Fruit fly (Drosophila melanogaster) Kc167 (cell line): ENCODE results near the gene CG4393.

Experiments
- Myc ChIP-seq: fragments of >200 bp; optimal IDR thresholded peaks from 2 replicates; lab custom pipeline; 2017; ENCODE audit warnings: missing external identifiers
- Sin3A ChIP-seq: fragments of >200 bp; optimal IDR thresholded peaks from 2 replicates; lab custom pipeline; 2018; ENCODE audit warnings: missing external identifiers
- h ChIP-seq: fragments of >200 bp; optimal IDR thresholded peaks from 3 replicates; lab custom pipeline; 2018; ENCODE audit warnings: missing external identifiers
- insv ChIP-seq: fragments of >200 bp; optimal IDR thresholded peaks from 3 replicates; lab custom pipeline; 2018; ENCODE audit warnings: missing external identifiers
- psq ChIP-seq: fragments of >200 bp; optimal IDR thresholded peaks from 2 replicates; lab custom pipeline; 2017; ENCODE audit warnings: missing external identifiers
- ttk ChIP-seq: sonication (Bioruptor generic); optimal IDR thresholded peaks from 2 replicates; lab custom pipeline; 2017; ENCODE audit warnings: missing external identifiers

CG4393 gene

DNA sequence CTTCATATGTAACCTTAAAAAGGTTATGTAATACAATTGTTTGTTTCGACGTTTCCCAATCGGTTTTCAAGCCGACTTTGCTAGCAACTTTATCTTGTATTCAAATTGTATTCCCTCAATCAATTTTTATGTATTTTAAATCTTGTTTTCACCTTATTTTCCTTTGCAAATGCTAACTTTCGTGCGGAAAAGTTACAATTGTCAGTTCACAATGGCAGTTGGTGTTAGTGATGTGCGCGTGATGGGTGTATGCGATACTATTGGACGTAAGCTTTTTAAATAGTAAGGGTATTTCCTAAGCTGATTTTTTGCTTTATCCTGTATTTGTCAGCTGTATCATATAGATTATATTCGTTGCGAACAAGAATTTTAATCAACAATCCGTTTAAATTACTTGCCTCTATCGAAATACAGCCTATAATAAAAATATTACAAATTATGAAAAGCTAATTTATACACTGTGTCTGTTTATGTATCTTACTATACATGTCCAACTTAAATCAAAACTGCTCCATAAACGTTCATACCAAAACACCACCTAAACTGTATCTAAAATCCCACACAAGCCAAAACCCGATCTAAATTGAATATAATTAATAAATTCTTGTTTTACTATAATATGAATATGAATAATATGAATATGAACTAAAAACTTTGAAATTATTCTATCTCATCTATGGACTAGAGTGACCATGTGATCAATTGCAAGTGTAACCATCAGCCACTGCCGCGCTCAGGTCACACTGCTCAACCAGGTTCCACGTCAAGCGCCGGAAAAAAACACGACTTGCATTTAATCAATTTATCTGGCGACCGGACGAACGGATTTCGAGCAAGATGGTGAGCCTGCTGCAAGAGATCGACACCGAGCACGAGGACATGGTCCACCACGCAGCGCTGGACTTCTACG lies 28.5 kb downstream of the CG4393 start, which contains the start of the genes ATPsynCF6 and Sec13:
Gene ATPsynCF6 (minus strand): TSS at position 236 of the 910 bp plus-strand sequence.
Gene Sec13 (plus strand): TSS at position 450 of the 910 bp plus-strand sequence.
- TF ChIP-seq Sin3A (lab: Kevin White, UChicago), result no peak
- no peak for TF ChIP-seq ttk (lab: Kevin White, UChicago)
- no peak for TF ChIP-seq h (lab: Kevin White, UChicago)
- no peak for TF ChIP-seq insv
- no peak for TF ChIP-seq psq (lab: Kevin White, UChicago)
- TF ChIP-seq Myc (lab: Kevin White, UChicago), result no peak

DNA sequence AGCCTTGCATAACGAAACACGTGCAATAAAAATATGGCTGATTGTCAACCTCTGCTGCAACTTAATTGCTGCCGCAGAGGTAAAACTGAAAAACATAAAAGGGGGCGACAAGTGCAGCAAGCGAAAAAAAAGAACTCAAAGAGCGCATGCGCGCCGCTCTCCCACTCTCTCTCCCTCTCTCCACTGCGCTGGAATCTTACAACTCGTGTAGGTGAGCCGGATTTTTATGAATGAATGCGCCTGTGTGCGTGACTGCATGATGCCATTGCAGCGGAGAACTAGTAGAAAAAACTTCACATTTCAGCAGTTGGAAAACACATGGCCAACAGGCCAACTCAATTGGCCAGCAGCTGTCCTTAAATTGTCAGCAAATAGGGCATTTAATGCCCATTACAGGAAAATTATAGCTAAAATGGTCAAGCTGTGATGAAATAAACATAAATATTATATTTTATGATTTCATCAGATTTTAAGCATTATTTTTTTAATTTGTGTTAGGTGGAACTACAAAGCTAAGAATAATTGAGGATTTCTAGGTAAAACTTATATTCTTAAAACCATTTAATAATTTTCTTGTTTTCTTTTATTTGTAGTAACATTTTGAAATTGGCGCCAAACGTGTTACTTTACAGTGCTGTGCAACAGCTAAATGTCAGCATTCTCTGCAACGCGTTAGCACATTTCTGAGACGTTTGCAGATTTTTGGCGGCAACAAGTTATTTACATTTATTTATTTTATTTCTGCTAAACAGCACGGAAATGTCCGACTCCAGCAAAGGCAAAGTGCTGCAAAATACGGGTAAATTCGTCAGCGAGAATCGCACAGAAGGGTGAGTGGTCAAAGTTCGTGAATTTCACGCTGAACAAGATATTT lies 36.9 kb downstream of the CG4393 start, which contains the start of gene PolE1:
Gene PolE1 (plus strand): TSS at position 697 of the 874 bp plus-strand sequence.
- TF ChIP-seq Sin3A (lab: Kevin White, UChicago) (no peak), insv (no peak), Myc (lab: Kevin White, UChicago) (no peak), h (lab: Kevin White, UChicago) (no peak), psq (lab: Kevin White, UChicago) (no peak), ttk (lab: Kevin White, UChicago) (no peak)

DNA sequence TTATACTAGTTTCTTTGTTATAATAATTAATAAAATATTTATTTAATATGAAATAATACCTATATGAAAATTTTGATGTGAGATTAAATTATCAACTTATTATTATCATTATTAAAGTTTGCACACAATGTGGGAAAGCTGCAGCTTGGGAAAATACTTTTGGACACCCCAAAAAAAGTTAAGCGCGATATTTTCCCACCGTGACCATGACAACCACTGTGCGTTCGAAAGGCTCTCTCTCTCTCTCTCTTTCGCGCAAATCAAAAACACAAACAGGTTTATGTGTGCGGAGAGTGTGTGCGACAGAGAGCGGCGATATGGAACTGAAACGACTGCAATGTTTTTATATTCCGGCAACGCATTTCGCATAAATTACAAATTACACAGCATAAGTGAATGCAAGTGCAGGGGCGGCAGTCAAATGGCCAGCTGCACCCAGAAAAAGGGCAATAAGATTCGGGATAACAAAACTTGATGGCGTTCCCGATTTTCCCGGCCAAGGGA lies 37.6 kb downstream of the CG4393 start:
- no peak for TF ChIP-seq h (lab: Kevin White, UChicago)
- no peak for TF ChIP-seq Myc (lab: Kevin White, UChicago)
- no peak for TF ChIP-seq insv
- TF ChIP-seq Sin3A (lab: Kevin White, UChicago), result no peak
- TF ChIP-seq psq (lab: Kevin White, UChicago), result no peak
- no peak for TF ChIP-seq ttk (lab: Kevin White, UChicago)

DNA sequence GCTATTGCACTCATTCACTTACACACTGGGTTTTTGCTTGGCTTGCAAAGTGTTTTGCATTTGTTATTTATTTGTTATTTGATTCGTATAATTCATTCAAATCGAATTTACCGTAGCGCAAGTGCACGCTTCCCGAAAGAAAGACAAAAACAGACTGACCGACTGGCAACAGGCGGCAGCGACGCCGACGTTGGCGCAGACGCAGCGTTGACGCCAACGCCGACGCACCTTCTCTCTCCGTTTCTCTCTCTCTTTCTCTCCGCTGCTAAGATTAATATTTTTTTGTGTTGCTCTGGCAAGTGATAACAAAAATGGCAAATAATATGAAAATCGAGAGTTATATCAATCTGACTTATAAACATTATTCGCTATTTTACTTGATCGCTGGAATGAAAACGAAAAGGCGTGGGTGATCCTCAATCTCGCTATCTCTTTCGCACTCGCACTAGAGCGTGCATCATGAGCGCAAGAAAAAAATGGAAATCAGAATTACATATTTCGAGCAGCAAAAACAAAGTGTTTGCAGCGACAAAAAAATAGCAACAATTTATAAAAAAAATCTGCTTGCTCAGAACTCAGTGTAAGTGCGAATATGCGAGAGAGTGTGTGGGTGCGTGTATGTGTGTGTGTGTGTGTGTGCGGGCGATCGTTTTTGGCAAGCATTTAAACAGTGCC lies 38.4 kb downstream of the CG4393 start, which contains the start of gene pnt:
Gene pnt (minus strand): TSS at position 161 of the 675 bp plus-strand sequence.
- TF ChIP-seq psq (lab: Kevin White, UChicago) (no peak), h (lab: Kevin White, UChicago) (no peak)

DNA sequence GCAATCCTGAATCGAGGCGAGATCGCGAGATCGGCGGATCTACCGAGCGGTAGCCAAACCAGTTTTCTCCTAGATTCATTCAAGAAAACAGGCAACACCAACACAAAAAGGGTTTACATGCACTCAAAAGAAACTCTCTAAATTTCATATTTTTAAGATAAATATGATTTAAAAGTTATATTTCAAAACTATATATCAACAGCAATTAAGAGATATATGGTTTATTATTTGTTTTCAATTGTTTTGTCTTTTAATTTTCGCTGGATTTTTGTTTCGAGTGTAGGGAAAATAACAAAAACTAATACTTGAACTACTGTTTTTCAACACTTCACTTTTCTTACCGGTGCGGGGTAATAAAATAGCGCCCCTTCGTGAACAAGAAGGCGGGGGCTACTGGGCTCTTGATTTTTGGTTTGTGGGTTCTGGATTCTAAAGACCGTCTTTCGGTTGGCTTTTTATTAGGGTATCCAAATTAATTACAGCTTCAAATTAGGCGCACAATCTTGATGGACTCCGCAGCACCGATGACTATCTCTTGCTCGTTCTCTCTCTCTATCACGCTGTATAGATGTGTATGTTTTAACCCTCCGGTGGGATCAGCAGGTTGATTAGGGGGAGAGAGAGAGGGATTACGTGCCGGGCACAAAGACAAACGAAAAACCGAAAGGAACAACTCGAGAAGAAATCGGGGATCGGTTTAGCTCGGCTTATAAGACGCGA lies 39.4 kb downstream of the CG4393 start:
- TF ChIP-seq h (lab: Kevin White, UChicago), result no peak
- no peak for TF ChIP-seq psq (lab: Kevin White, UChicago)
- TF ChIP-seq Sin3A (lab: Kevin White, UChicago), result no peak

DNA sequence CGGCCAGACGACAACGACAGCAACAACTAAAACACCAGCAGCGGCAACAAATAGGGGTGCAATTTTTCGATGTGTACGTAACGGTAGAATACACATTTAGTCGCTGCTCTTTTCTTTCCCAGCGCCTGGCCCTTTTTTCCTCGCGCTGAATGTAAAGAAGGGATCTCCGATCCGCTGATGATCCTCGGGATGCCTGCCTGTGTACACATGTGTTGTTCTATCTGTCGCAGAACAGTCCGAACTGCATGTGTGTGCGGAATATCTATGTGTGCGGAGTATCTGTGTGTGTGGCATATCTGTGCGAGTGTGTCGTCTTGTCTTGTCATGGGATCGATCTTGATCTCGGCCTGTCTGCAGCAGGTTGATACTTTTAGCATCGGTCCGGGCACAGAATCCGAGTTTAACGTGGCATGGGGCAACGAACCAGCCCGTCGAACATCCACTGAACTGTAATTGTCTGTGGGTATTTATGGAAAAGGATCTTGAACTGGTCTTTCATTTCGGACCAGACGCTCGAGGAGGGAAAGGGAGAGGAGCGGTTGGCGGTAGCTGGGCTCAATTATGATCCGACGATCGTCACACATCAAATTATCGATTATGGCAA lies 40.8 kb downstream of the CG4393 start:
- TF ChIP-seq ttk (lab: Kevin White, UChicago), result no peak
- no peak for TF ChIP-seq Sin3A (lab: Kevin White, UChicago)
- TF ChIP-seq Myc (lab: Kevin White, UChicago), result no peak
- TF ChIP-seq insv, result no peak
- TF ChIP-seq h (lab: Kevin White, UChicago), result no peak
- TF ChIP-seq psq (lab: Kevin White, UChicago), result no peak

DNA sequence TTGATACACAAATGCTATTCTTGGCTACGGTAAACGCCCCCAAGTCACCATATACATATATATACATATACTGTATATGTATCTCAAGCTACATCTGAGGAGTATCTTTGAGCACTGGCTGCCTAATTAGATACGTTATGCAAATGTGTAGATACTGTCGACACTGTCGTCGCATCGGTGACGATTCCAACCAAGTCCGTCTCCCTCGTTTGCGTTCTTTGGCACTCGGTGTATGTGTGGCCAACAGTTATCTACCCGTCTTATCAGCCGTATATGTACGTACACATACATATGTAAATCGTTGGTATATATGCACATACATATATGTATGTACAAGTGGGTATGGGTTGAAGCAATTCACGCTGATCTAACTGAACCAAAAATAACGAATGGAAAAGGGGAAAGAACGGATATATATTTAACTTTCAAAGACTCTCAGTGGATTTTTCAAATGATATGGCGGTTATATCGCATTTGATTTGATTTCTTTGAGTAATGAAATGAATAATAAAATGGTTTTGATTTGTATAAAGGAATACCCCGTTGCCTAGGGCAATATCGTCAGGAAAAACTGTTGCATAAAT lies 42.7 kb downstream of the CG4393 start:
- no peak for TF ChIP-seq psq (lab: Kevin White, UChicago)
- no peak for TF ChIP-seq Sin3A (lab: Kevin White, UChicago)
- TF ChIP-seq ttk (lab: Kevin White, UChicago), result no peak
- TF ChIP-seq h (lab: Kevin White, UChicago), result no peak
- TF ChIP-seq Myc (lab: Kevin White, UChicago), result no peak
- no peak for TF ChIP-seq insv

DNA sequence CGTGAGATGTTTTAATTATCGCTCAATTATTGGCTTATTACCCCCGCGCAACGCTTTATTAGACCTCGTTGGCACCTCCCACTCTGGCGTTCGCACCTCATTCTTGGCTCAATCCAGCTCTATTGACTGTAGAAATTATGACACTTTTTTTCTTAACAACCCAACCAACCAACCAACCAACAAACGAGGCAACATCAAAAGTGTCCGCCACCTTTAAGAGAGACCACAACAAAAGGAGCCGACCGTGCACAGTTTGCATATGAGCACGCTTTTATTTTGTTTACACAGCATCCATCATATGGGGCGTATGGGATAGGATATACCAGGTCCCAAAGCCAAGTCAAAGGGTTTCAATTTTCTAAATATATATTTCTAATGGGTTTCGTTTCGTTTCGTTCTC lies 44.0 kb downstream of the CG4393 start:
- TF ChIP-seq insv (no peak), psq (lab: Kevin White, UChicago) (no peak), Myc (lab: Kevin White, UChicago) (no peak), Sin3A (lab: Kevin White, UChicago) (no peak), h (lab: Kevin White, UChicago) (no peak), ttk (lab: Kevin White, UChicago) (no peak)

DNA sequence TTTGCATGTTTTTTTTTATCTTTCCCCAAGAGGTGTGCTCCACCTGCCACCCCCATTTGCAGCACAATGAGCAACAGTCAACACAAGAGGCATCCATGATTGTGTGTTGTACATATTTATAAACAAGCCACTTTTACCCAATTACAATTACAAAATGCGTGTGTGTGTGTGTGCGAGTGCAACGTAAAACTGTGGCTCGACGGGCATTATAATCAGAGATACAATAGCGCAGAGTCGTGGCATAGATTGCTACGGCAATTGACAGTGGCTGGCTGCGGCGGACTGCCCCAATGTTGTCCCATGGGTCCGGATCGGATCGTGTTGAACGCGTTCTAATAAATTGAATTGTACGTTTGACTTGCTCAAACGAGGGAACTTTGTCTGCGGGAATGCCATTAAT lies 46.3 kb downstream of the CG4393 start:
- TF ChIP-seq Sin3A (lab: Kevin White, UChicago), result no peak
- no peak for TF ChIP-seq psq (lab: Kevin White, UChicago)
- no peak for TF ChIP-seq insv
- TF ChIP-seq h (lab: Kevin White, UChicago), result no peak
- no peak for TF ChIP-seq ttk (lab: Kevin White, UChicago)
- no peak for TF ChIP-seq Myc (lab: Kevin White, UChicago)
